Worm (Caenorhabditis elegans): ENCODE results near the gene dnj-25.

DNA sequence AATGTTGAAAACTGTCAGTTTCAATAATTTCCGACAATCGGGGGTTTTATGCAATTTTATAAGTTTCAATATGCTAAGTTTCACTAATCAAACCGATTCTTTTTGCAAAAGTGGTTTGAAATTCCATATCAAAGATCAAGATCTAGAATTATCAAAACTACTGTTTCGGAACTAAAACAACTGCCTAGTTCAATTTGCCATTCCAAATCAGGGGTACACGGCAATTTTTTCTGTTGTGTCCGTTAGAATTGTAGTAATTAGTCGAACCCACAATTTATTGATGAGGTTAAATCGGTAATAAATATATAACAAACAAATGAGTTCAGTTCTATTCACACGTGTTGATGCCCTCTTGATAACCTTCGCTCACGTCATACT lies 41.7 kb upstream of the dnj-25 start:
- TF ChIP-seq ama-1 (optimal IDR thresholded peaks at IDR 0.05) (no peak), pqm-1 (tag; optimal IDR thresholded peaks at IDR 0.05) (no peak), ceh-28 (tag; optimal IDR thresholded peaks at IDR 0.05) (no peak), snpc-4 (tag; optimal IDR thresholded peaks at IDR 0.05) (no peak), ceh-82 (tag; optimal IDR thresholded peaks at IDR 0.05) (no peak), ztf-11 (tag; optimal IDR thresholded peaks at IDR 0.05) (no peak), mdl-1 (tag; optimal IDR thresholded peaks at IDR 0.05) (no peak), sea-2 (GFP tag; optimal IDR thresholded peaks at IDR 0.05) (no peak), elt-1 (tag; optimal IDR thresholded peaks at IDR 0.05) (no peak), jun-1 (tag; optimal IDR thresholded peaks at IDR 0.05) (no peak), elt-3 (tag; optimal IDR thresholded peaks at IDR 0.05) (no peak), R02D3.7 (tag; optimal IDR thresholded peaks at IDR 0.05) (no peak)

All from whole organism, L3 larva.